Worm (Caenorhabditis elegans): ENCODE measurements around the gene ZK792.1.

DNA sequence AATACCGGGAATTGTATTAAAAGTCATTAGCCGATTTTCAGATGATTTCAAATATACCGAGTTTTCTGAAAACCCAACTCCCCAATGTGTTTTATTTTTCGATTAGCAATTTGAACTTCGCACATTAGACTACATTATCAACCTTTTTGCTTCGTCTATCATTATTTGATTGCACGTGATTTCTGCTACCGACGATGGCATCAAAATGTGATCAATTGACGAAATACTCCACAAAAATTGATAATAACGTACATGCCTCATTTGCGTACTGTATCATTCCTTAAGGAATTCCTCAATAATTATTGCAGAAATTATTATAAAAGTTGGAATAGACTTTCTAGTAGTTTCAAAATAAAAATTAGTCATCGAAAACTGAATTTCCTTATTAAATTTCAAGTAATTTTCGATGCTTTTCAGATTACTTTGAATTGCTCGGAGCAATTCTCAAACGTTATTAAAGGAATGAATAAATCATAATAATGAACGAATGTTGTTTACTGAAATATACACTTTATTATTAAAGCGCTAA lies 35.8 kb upstream of the ZK792.1 start:
- TF ChIP-seq unc-55 (GFP tag; optimal IDR thresholded peaks at IDR 0.05) (no peak), tbx-2 (tag; optimal IDR thresholded peaks at IDR 0.05) (no peak), ztf-16 (tag; optimal IDR thresholded peaks at IDR 0.05) (no peak), fkh-6 (tag; optimal IDR thresholded peaks at IDR 0.05) (no peak), fkh-10 (GFP tag; optimal IDR thresholded peaks at IDR 0.05) (no peak), nhr-11 (tag; optimal IDR thresholded peaks at IDR 0.05) (no peak), ceh-48 (tag; optimal IDR thresholded peaks at IDR 0.05) (no peak), pax-1 (tag; optimal IDR thresholded peaks at IDR 0.05) (no peak), lin-11 (tag; optimal IDR thresholded peaks at IDR 0.05) (no peak), F13H6.1 (tag; optimal IDR thresholded peaks at IDR 0.05) (no peak), dve-1 (tag; optimal IDR thresholded peaks at IDR 0.05) (no peak), hlh-30 (tag; optimal IDR thresholded peaks at IDR 0.05; ENCODE audit: insufficient read depth) (no peak)
